Worm (Caenorhabditis elegans): ENCODE measurements around the gene coq-8.

- TF ChIP-seq mdl-1 (tag; optimal IDR thresholded peaks at IDR 0.05) = no peak
- TF ChIP-seq sea-2 (GFP tag; optimal IDR thresholded peaks at IDR 0.05) = no peak
- no peak for TF ChIP-seq ceh-28 (tag; optimal IDR thresholded peaks at IDR 0.05)
- TF ChIP-seq elt-1 (tag; optimal IDR thresholded peaks at IDR 0.05) = no peak
- no peak for TF ChIP-seq nhr-237 (tag; optimal IDR thresholded peaks at IDR 0.05)
- no peak for TF ChIP-seq jun-1 (tag; optimal IDR thresholded peaks at IDR 0.05)
- no peak for TF ChIP-seq nhr-28 (tag; optimal IDR thresholded peaks at IDR 0.05)
- TF ChIP-seq fkh-10 (GFP tag; optimal IDR thresholded peaks at IDR 0.05) = no peak
- TF ChIP-seq ama-1 (optimal IDR thresholded peaks at IDR 0.05) = no peak
Observed at ce11 chrIII:4826606-4827005, 36.6 kb upstream of the coq-8 start, which contains the start of gene F26A1.3.
